Worm (Caenorhabditis elegans) whole organism, L4/young adult: Measurements from ENCODE around the gene odd-2.

Experiments
- W03F9.2 ChIP-seq: fragments of 150-350 bp; optimal IDR thresholded peaks from 2 replicates; lab custom pipeline; 2014; ENCODE audit warnings: missing biosample characterization, missing genetic modification characterization
- dao-5 ChIP-seq: sonication (generic microtip); optimal IDR thresholded peaks from 2 replicates; lab custom pipeline; 2016; ENCODE audit warnings: missing genotype, missing genetic modification characterization, moderate library complexity, missing compliant biosample characterization
- him-1 ChIP-seq: sonication (generic microtip); optimal IDR thresholded peaks from 2 replicates; lab custom pipeline; 2016; ENCODE audit warnings: missing genotype, missing genetic modification reagents, missing genetic modification characterization, missing compliant biosample characterization

DNA sequence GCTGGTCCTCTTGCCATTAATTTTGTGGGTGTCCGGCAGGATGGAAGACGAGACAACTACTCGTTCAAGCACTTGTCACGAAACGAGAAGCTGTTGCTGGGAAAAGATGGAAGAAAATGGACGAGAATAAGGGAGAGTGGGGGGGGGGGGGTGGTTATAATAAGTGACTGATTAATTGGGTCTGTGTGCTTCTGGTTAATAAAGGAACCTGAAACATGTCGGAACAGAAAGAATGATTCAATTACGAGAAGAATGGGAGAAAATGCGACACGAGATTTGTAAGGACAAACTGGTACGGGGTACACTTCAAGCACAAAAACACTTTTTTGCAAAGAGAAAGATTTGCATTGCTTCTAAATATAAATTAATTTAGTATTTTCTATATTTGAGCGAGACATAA is 4.9 kb downstream of the odd-2 start:
- TF ChIP-seq him-1 (tag; lab: Kevin White, UChicago) (no peak), dao-5 (tag; lab: Kevin White, UChicago) (no peak), W03F9.2 (no peak)
